Fruit fly (Drosophila melanogaster) S2 (cell line): ENCODE measurements around the gene CG15406.

Experiments used
- CG8478 ChIP-seq: fragments of >200 bp; optimal IDR thresholded peaks from 2 replicates; lab custom pipeline; 2018
- CTCF ChIP-seq, 2 experiments: fragments of >200 bp; optimal IDR thresholded peaks; 2 replicates each; lab custom pipeline; 2018

dm6 chr2L:3342369-3342768, 33.3 kb downstream of the CG15406 start:
- TF ChIP-seq CTCF (optimal IDR thresholded peaks at IDR 0.05; lab: Kevin White, UChicago) (no peak), CG8478 (no peak)
